1 worm cellular context compared by ENCODE assay signal in genomic region chrV:1713761-1714160, ce11.
TF ChIP-seq lines count a peak whose summit lies in the region.

No protein-coding gene starts in this region.

TF ChIP-seq in whole organism, L4 larva, 104 proteins besides CTCF, POLR2A, EP300 and RAD21 (continued from another document):
- TF ChIP-seq Y48G9A.11 (GFP tag; IDR thresholded peaks at IDR 0.05; lab: Robert Waterston, UW) (peak; percentile 47; the same call in 1 of the 2 replicates), php-3 (GFP tag; IDR thresholded peaks at IDR 0.05; lab: Robert Waterston, UW) (peak; percentile 24; the same call in 1 of the 2 replicates), Y75B8A.6 (GFP tag; IDR thresholded peaks at IDR 0.05; lab: Robert Waterston, UW) (0 out of 2 replicates have a peak, but pooled peaks have one; percentile 28), saeg-2 (GFP tag; IDR thresholded peaks at IDR 0.05; lab: Robert Waterston, UW) (peak; percentile 66)
